Worm (Caenorhabditis elegans): Measurements from ENCODE around the gene C55C3.1.
A peak's percentile ranks its signal among the peaks of the same experiment; 100 is the strongest.

C55C3.1 gene

DNA sequence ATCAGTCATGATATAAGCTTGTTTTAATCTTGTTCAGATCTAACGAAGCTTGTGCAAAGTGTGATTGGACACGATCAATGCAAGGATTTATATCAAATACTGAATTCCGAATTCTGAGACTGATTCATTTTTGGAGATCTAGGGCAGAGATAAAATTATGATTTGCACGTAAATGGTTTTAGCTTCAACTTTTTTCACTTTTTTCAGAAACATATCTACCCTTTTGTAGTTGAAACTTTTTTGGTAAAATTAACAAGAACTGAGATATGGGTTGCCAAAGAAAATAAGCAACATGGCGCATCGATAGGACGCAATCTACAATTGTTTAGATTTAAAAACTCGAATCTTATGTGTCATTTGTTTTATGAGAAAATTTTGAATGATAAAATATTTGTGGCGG, 30.9 kb upstream of the C55C3.1 start, which contains the start of gene C55C3.4:
Gene C55C3.4 (minus strand): TSS at position 101 of the 400 bp plus-strand sequence.
- TF ChIP-seq Y5F2A.4 (GFP tag; optimal IDR thresholded peaks at IDR 0.05) (no peak), ceh-44 (GFP tag; IDR thresholded peaks at IDR 0.05) (no peak), nhr-48 (tag; optimal IDR thresholded peaks at IDR 0.05) (no peak), unc-39 (tag; optimal IDR thresholded peaks at IDR 0.05) (no peak), lin-38 (GFP tag; IDR thresholded peaks at IDR 0.05) (no peak), ceh-62 (tag; optimal IDR thresholded peaks at IDR 0.05) (no peak), spr-1 (tag; optimal IDR thresholded peaks at IDR 0.05) (no peak), snpc-1.2 (GFP tag; IDR thresholded peaks at IDR 0.05) (no peak), zfp-2 (tag; optimal IDR thresholded peaks at IDR 0.05) (no peak), nhr-11 (tag; optimal IDR thresholded peaks at IDR 0.05) (no peak), attf-4 (tag; optimal IDR thresholded peaks at IDR 0.05) (no peak)

ce11 chrIV:5682547-5683234, 26.2 kb upstream of the C55C3.1 start, which contains the start of the genes C55C3.7 and C55C3.6:
Gene C55C3.7, minus strand, starts transcription at chrIV:5682647.
Gene C55C3.6, plus strand, starts transcription at chrIV:5683184.
- no peak for TF ChIP-seq ZK337.2 (GFP tag; IDR thresholded peaks at IDR 0.05)
- TF ChIP-seq lsy-2 (tag; optimal IDR thresholded peaks at IDR 0.05) = no peak
- TF ChIP-seq ceh-32 (tag; optimal IDR thresholded peaks at IDR 0.05; ENCODE audit: poor library complexity) = no peak
- TF ChIP-seq mep-1 (tag; optimal IDR thresholded peaks at IDR 0.05) = no peak
- TF ChIP-seq duxl-1 (tag; optimal IDR thresholded peaks at IDR 0.05; ENCODE audit: poor library complexity) = no peak
- no peak for TF ChIP-seq nhr-48 (tag; optimal IDR thresholded peaks at IDR 0.05)

DNA sequence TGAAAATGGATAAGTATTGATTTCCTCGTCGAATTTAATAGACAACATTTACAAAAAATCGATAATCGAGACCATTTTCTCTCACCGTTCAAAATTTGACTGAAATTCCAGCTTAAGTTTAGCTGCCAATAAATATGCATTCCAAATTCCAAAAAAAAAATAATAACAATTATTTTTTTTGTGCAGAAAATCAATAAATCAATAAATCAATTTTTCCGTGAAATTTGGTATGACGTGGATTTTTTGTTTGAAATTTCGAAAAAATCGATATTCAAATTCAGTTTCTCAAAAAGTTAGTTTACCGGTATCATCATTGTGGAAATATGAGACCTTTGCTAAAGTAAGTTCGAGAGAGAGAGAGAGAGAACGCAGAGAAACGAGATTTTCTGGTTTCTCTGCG, 23.9 kb upstream of the C55C3.1 start, which contains the start of gene C55C3.3:
Gene C55C3.3 (plus strand): TSS at position 274 of the 400 bp plus-strand sequence.
- TF ChIP-seq ceh-28 (tag; optimal IDR thresholded peaks at IDR 0.05) = peak; percentile 99
- TF ChIP-seq zfp-3 (GFP tag; conservative IDR thresholded peaks at IDR 0.05) = no peak
- TF ChIP-seq sdz-12 (GFP tag; optimal IDR thresholded peaks at IDR 0.05) = no peak
- TF ChIP-seq spr-1 (tag; optimal IDR thresholded peaks at IDR 0.05) = no peak

- no peak for TF ChIP-seq lin-38 (GFP tag; IDR thresholded peaks at IDR 0.05)
- TF ChIP-seq unc-62 (GFP tag; optimal IDR thresholded peaks at IDR 0.05 in 1 of 2) = peak in 1 of 2 experiments; percentile 94
- no peak for TF ChIP-seq unc-62 (tag; optimal IDR thresholded peaks at IDR 0.05)
- no peak for TF ChIP-seq ceh-20 (GFP tag; IDR thresholded peaks at IDR 0.05)
- no peak for TF ChIP-seq F44E2.7 (GFP tag; IDR thresholded peaks at IDR 0.05)
Measured at ce11 chrIV:5690386-5691080, 18.4 kb upstream of the C55C3.1 start, which contains the start of gene C55C3.8. Gene C55C3.8, plus strand, starts transcription at chrIV:5691030.

DNA sequence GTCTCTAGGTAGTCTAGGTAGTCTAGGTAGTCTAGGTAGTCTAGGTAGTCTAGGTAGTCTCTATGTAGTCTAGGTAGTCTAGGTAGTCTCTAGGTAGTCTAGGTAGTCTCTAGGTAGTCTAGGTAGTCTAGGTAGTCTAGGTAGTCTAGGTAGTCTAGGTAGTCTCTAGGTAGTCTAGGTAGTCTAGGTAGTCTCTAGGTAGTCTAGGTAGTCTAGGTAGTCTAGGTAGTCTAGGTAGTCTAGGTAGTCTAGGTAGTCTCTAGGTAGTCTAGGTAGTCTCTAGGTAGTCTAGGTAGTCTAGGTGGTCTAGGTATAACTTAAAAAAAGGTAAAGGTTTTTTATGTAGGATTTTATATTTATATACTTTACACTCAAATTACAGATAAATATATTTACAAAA, 17.7 kb upstream of the C55C3.1 start:
- TF ChIP-seq tra-1 (GFP tag; IDR thresholded peaks at IDR 0.05) (0 out of 2 replicates have a peak, but pooled peaks have one; percentile 31), madf-5 (GFP tag; IDR thresholded peaks at IDR 0.05) (0 out of 4 replicates have a peak, but pooled peaks of 1 of the 2 experiments have one; percentile 5), lim-7 (GFP tag; IDR thresholded peaks at IDR 0.05) (0 out of 2 replicates have a peak, but pooled peaks have one; percentile 53)

ce11 chrIV:5700372-5700771, 8.5 kb upstream of the C55C3.1 start:
- TF ChIP-seq aha-1 (tag) (no peak), nhr-25 (tag; optimal IDR thresholded peaks at IDR 0.05; ENCODE audit: borderline replicate concordance, insufficient read depth) (peak; percentile 10), egl-27 (tag; optimal IDR thresholded peaks at IDR 0.05) (no peak), unc-62 (GFP tag; optimal IDR thresholded peaks at IDR 0.05 in 1 of 2) (peak in 1 of 2 experiments; percentile 85), unc-62 (tag; optimal IDR thresholded peaks at IDR 0.05) (no peak), zip-11 (GFP tag; IDR thresholded peaks at IDR 0.05) (no peak), mdl-1 (tag; optimal IDR thresholded peaks at IDR 0.05) (no peak), lin-1 (GFP tag; IDR thresholded peaks at IDR 0.05) (no peak), nhr-41 (GFP tag; IDR thresholded peaks at IDR 0.05) (no peak), T20F7.1 (GFP tag; optimal IDR thresholded peaks at IDR 0.05) (no peak), spr-3 (GFP tag; optimal IDR thresholded peaks at IDR 0.05) (no peak), daf-19 (GFP tag; conservative IDR thresholded peaks at IDR 0.05) (no peak), F26F4.8 (GFP tag; conservative IDR thresholded peaks at IDR 0.05) (no peak), mdt-29 (GFP tag; IDR thresholded peaks at IDR 0.05) (no peak)
